Worm (Caenorhabditis elegans) whole organism, L1 larva: ENCODE data around the gene nhr-203.

ENCODE experiments used
- C34B4.2 ChIP-seq: sonication (generic microtip); optimal IDR thresholded peaks from 2 replicates; lab custom pipeline; 2017; ENCODE audit warnings: mild to moderate bottlenecking, missing genetic modification characterization, missing compliant biosample characterization
- F16B12.6 ChIP-seq: fragments of 150-350 bp; optimal IDR thresholded peaks from 2 replicates; lab custom pipeline; 2014; ENCODE audit warnings: missing biosample characterization, missing genetic modification characterization
- ceh-88 ChIP-seq: fragments of 200-800 bp; sonication (Bioruptor generic); IDR thresholded peaks from 2 replicates; pipeline ENCODE4 v1.3.6; 2022; ENCODE audit warnings: missing genetic modification characterization, missing compliant biosample characterization
- egl-27 ChIP-seq, 2 experiments: fragments of 150-350 bp in 1 of 2; sonication (generic microtip); optimal IDR thresholded peaks; 3 replicates each; lab custom pipeline; 2017 to 2018; ENCODE audit warnings: missing biosample characterization in 2 of 2, missing genetic modification characterization in 2 of 2, missing genetic modification reagents in 2 of 2
- fkh-4 ChIP-seq: sonication (generic microtip); optimal IDR thresholded peaks from 2 replicates; lab custom pipeline; 2016; ENCODE audit warnings: missing compliant biosample characterization, missing genetic modification characterization, borderline replicate concordance
- hpl-2 ChIP-seq: fragments of 150-350 bp; optimal IDR thresholded peaks from 2 replicates; lab custom pipeline; 2014; ENCODE audit warnings: missing biosample characterization, missing genetic modification reagents, missing genetic modification characterization
- pqm-1 ChIP-seq: sonication (generic microtip); optimal IDR thresholded peaks from 3 replicates; lab custom pipeline; 2017; ENCODE audit warnings: missing biosample characterization, missing genetic modification characterization
- skn-1 ChIP-seq: fragments of 150-350 bp; optimal IDR thresholded peaks from 2 replicates; lab custom pipeline; 2014; ENCODE audit warnings: missing biosample characterization, missing genetic modification characterization
- unc-86 ChIP-seq: sonication (generic microtip); optimal IDR thresholded peaks from 2 replicates; lab custom pipeline; 2016; ENCODE audit warnings: missing genetic modification characterization, missing compliant biosample characterization
- ztf-4 ChIP-seq: fragments of 150-350 bp; optimal IDR thresholded peaks from 2 replicates; lab custom pipeline; 2014; ENCODE audit warnings: missing biosample characterization, missing genetic modification characterization

- no peak for TF ChIP-seq egl-27 (tag; optimal IDR thresholded peaks at IDR 0.05; lab: Kevin White, UChicago)
- TF ChIP-seq F16B12.6 (tag; lab: Kevin White, UChicago), result no peak
- TF ChIP-seq ceh-88 (GFP tag; lab: Robert Waterston, UW), result no peak
- TF ChIP-seq unc-86 (tag; lab: Kevin White, UChicago), result no peak
- TF ChIP-seq hpl-2 (GFP tag; lab: Kevin White, UChicago), result no peak
- no peak for TF ChIP-seq pqm-1 (tag; lab: Kevin White, UChicago)
- no peak for TF ChIP-seq ztf-4 (tag; lab: Kevin White, UChicago)
- no peak for TF ChIP-seq fkh-4 (tag; lab: Kevin White, UChicago)
- no peak for TF ChIP-seq skn-1 (tag; lab: Kevin White, UChicago)
- TF ChIP-seq C34B4.2 (tag; lab: Kevin White, UChicago), result no peak
These were observed 26.6 kb upstream of the nhr-203 start for ce11 chrV:432991-433390.
